Fruit fly (Drosophila melanogaster) whole organism, adult: Measurements from ENCODE around the gene CG17260.

Experiments
- CG11617 ChIP-seq: fragments of 200-800 bp; sonication (Bioruptor generic); optimal IDR thresholded peaks from 2 replicates; lab custom pipeline; 2017; ENCODE audit warnings: mild to moderate bottlenecking, missing biosample characterization, missing genetic modification reagents, missing genetic modification characterization
- CG12768 ChIP-seq: fragments of 200-800 bp; sonication (Bioruptor generic); optimal IDR thresholded peaks from 2 replicates; lab custom pipeline; 2017; ENCODE audit warnings: missing biosample characterization, missing genetic modification characterization, mild to moderate bottlenecking, moderate library complexity, missing genetic modification reagents
- CG14711 ChIP-seq: fragments of 200-800 bp; sonication (Bioruptor generic); optimal IDR thresholded peaks from 2 replicates; lab custom pipeline; 2018; ENCODE audit warnings: missing biosample characterization, mild to moderate bottlenecking, missing genetic modification characterization, moderate library complexity
- CG1620 ChIP-seq: fragments of 200-800 bp; sonication (Bioruptor generic); optimal IDR thresholded peaks from 2 replicates; lab custom pipeline; 2016; ENCODE audit warnings: missing biosample characterization, missing genetic modification characterization
- CG5204 ChIP-seq: fragments of 200-800 bp; sonication (Bioruptor generic); optimal IDR thresholded peaks from 2 replicates; lab custom pipeline; 2016; ENCODE audit warnings: missing biosample characterization, missing genetic modification characterization
- CG7045 ChIP-seq: fragments of 200-800 bp; sonication (Bioruptor generic); optimal IDR thresholded peaks from 2 replicates; lab custom pipeline; 2017; ENCODE audit warnings: missing biosample characterization, mild to moderate bottlenecking, missing genetic modification characterization
- Mnt ChIP-seq: fragments of 200-800 bp; sonication (Bioruptor generic); optimal IDR thresholded peaks from 2 replicates; lab custom pipeline; 2016; ENCODE audit warnings: missing biosample characterization, mild to moderate bottlenecking, missing genetic modification characterization
- bab1 ChIP-seq: fragments of 200-800 bp; sonication (Bioruptor generic); optimal IDR thresholded peaks from 3 replicates; lab custom pipeline; 2019; ENCODE audit warnings: missing biosample characterization, mild to moderate bottlenecking, missing genetic modification characterization, moderate library complexity
- tj ChIP-seq: fragments of 200-800 bp; sonication (Bioruptor generic); optimal IDR thresholded peaks from 3 replicates; lab custom pipeline; 2017; ENCODE audit warnings: missing biosample characterization, mild to moderate bottlenecking, missing genetic modification characterization, moderate library complexity

DNA sequence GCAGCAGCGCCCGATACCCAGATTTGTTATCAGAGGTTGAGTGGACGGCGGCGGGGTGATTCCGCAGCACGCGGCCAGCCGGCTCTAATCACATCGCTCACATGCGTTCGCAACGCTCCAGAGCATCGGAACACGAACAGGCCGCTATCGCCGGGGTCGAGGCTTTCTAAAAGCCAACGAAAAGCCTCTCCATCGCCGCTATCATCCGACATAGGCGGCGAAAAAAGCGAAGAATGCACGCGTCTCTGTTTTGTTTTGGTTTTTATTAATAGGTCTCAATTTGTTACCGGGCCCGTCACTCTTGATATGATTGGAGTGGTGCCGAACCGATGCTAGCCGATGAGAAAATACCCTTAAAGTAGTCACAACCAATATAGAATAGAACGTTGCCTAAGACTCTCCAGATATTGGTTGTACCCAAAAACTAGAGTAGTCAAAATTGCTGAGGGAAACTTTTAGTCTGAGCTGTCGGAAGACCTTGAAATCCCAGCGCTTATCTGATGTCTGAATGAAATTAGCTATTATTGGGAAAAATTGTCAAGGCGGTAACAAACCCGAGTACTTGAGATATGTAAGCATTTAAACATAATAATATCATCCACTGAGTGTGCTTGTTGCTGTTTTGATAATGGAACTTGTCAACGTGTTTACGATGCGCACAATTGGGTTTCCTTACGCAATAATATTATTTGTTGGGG is 5.0 kb downstream of the CG17260 start, which contains the start of gene CG17261:
- TF ChIP-seq tj (no peak), Mnt (GFP tag; lab: Kevin White, UChicago) (peak; percentile 74), CG14711 (tag; lab: Kevin White, UChicago) (peak; percentile 35), CG7045 (GFP tag; lab: Kevin White, UChicago) (no peak), CG12768 (GFP tag; lab: Kevin White, UChicago) (no peak), CG1620 (GFP tag; lab: Kevin White, UChicago) (no peak), CG5204 (no peak), bab1 (GFP tag; lab: Kevin White, UChicago) (no peak), CG11617 (GFP tag; lab: Kevin White, UChicago) (no peak)
